Fruit fly (Drosophila melanogaster) whole organism, embryonic: ENCODE results near the gene CG18586.
A peak's percentile ranks its signal among the peaks of the same experiment; 100 is the strongest.

Experiments
- Blimp-1 ChIP-seq: fragments of 200-800 bp; sonication (Bioruptor generic); optimal IDR thresholded peaks from 3 replicates; lab custom pipeline; 2018; ENCODE audit warnings: missing biosample characterization, missing genetic modification characterization, mild to moderate bottlenecking, moderate library complexity, missing genetic modification reagents
- CG11504 ChIP-seq: fragments of 200-800 bp; sonication (Bioruptor generic); optimal IDR thresholded peaks from 3 replicates; lab custom pipeline; 2019; ENCODE audit warnings: missing biosample characterization, mild to moderate bottlenecking, missing genetic modification characterization, moderate library complexity
- CG11696 ChIP-seq: fragments of 200-800 bp; sonication (Bioruptor generic); IDR thresholded peaks from 2 replicates; pipeline ENCODE4 v1.3.6; 2022; ENCODE audit warnings: missing biosample characterization, missing genetic modification characterization
- CG12299 ChIP-seq: fragments of 200-800 bp; sonication (Bioruptor generic); optimal IDR thresholded peaks from 2 replicates; lab custom pipeline; 2018; ENCODE audit warnings: missing biosample characterization, mild to moderate bottlenecking, missing genetic modification characterization
- CG15601 ChIP-seq: fragments of 200-800 bp; sonication (Bioruptor generic); optimal IDR thresholded peaks from 3 replicates; lab custom pipeline; 2019; ENCODE audit warnings: missing biosample characterization, mild to moderate bottlenecking, missing genetic modification characterization, moderate library complexity
- CG1832 ChIP-seq: fragments of 200-800 bp; sonication (Bioruptor generic); optimal IDR thresholded peaks from 2 replicates; lab custom pipeline; 2017; ENCODE audit warnings: missing biosample characterization, mild to moderate bottlenecking, missing genetic modification characterization, inconsistent platforms
- CG2202 ChIP-seq: fragments of 200-800 bp; sonication (Bioruptor generic); optimal IDR thresholded peaks from 2 replicates; lab custom pipeline; 2018; ENCODE audit warnings: missing biosample characterization, mild to moderate bottlenecking, missing genetic modification characterization
- CG34224 ChIP-seq: fragments of 200-800 bp; sonication (Bioruptor generic); IDR thresholded peaks from 3 replicates; pipeline ENCODE4 v1.3.6; 2022; ENCODE audit warnings: missing biosample characterization, missing genetic modification characterization; ENCODE audit not compliant: partially characterized antibody
- CG42726 ChIP-seq: fragments of 200-800 bp; sonication (Bioruptor generic); IDR thresholded peaks from 2 replicates; pipeline ENCODE4 v1.3.6; 2022; ENCODE audit warnings: missing biosample characterization, missing genetic modification characterization; ENCODE audit not compliant: partially characterized antibody
- CG4360 ChIP-seq: fragments of 200-800 bp; sonication (Bioruptor generic); IDR thresholded peaks from 2 replicates; pipeline ENCODE4 v1.3.6; 2022; ENCODE audit warnings: missing biosample characterization, missing genetic modification characterization
- CG8765 ChIP-seq: fragments of 200-800 bp; sonication (Bioruptor generic); IDR thresholded peaks from 2 replicates; pipeline ENCODE4 v1.3.6; 2022; ENCODE audit warnings: missing biosample characterization, missing genetic modification characterization
- Ets65A ChIP-seq: fragments of 200-800 bp; sonication (Bioruptor generic); peaks from one replicate; lab custom pipeline; 2016; ENCODE audit warnings: missing biosample characterization, missing genetic modification characterization
- Hey ChIP-seq: fragments of 200-800 bp; sonication (Bioruptor generic); optimal IDR thresholded peaks from 3 replicates; lab custom pipeline; 2018; ENCODE audit warnings: missing biosample characterization, mild to moderate bottlenecking, missing genetic modification characterization
- HmgD ChIP-seq: fragments of 200-800 bp; sonication (Bioruptor generic); optimal IDR thresholded peaks from 3 replicates; lab custom pipeline; 2016; ENCODE audit warnings: missing biosample characterization, missing genetic modification characterization
- Hsf ChIP-seq: fragments of 200-800 bp; sonication (Bioruptor generic); optimal IDR thresholded peaks from 3 replicates; lab custom pipeline; 2016; ENCODE audit warnings: missing biosample characterization, missing genetic modification characterization
- Lhr ChIP-seq: fragments of 200-800 bp; sonication (Bioruptor generic); optimal IDR thresholded peaks from 3 replicates; lab custom pipeline; 2017; ENCODE audit warnings: mild to moderate bottlenecking, missing biosample characterization, missing genetic modification reagents, missing genetic modification characterization
- Med ChIP-seq: fragments of 200-800 bp; sonication (Bioruptor generic); peaks from one replicate; lab custom pipeline; 2016; ENCODE audit warnings: missing biosample characterization, missing genetic modification characterization, mild to moderate bottlenecking, inconsistent platforms, moderate library complexity
- NC2α ChIP-seq: fragments of 200-800 bp; sonication (Bioruptor generic); optimal IDR thresholded peaks from 2 replicates; lab custom pipeline; 2016; ENCODE audit warnings: missing biosample characterization, missing genetic modification characterization
- NC2β ChIP-seq: fragments of 200-800 bp; sonication (Bioruptor generic); optimal IDR thresholded peaks from 2 replicates; lab custom pipeline; 2016; ENCODE audit warnings: missing biosample characterization, missing genetic modification characterization
- Usf ChIP-seq: fragments of 200-800 bp; sonication (Bioruptor generic); optimal IDR thresholded peaks from 2 replicates; lab custom pipeline; 2017; ENCODE audit warnings: missing genotype, missing biosample characterization, missing genetic modification characterization
- YL-1 ChIP-seq: fragments of 200-800 bp; sonication (Bioruptor generic); optimal IDR thresholded peaks from 3 replicates; lab custom pipeline; 2017; ENCODE audit warnings: missing biosample characterization, mild to moderate bottlenecking, missing genetic modification characterization
- bbx ChIP-seq: fragments of 200-800 bp; sonication (Bioruptor generic); IDR thresholded peaks from 2 replicates; pipeline ENCODE4 v1.3.6; 2022; ENCODE audit warnings: missing biosample characterization, missing genetic modification characterization; ENCODE audit not compliant: partially characterized antibody
- bsh ChIP-seq, 2 experiments: fragments of 200-800 bp; sonication (Bioruptor generic); optimal IDR thresholded peaks; 2 replicates each; lab custom pipeline; 2017 to 2018; ENCODE audit warnings: mild to moderate bottlenecking in 2 of 2, missing biosample characterization in 2 of 2, missing genetic modification characterization in 2 of 2, moderate library complexity in 1 of 2
- cg ChIP-seq: fragments of 200-800 bp; sonication (Bioruptor generic); optimal IDR thresholded peaks from 3 replicates; lab custom pipeline; 2019; ENCODE audit warnings: missing biosample characterization, mild to moderate bottlenecking, missing genetic modification characterization, moderate library complexity
- chinmo ChIP-seq: fragments of 200-800 bp; sonication (Bioruptor generic); IDR thresholded peaks from 4 replicates; pipeline ENCODE4 v1.3.6; 2022; ENCODE audit warnings: missing biosample characterization, missing genetic modification characterization; ENCODE audit not compliant: partially characterized antibody
- en ChIP-seq: fragments of 200-800 bp; sonication (Bioruptor generic); optimal IDR thresholded peaks from 2 replicates; lab custom pipeline; 2016; ENCODE audit warnings: missing biosample characterization, missing genetic modification characterization
- gsb ChIP-seq: fragments of 200-800 bp; sonication (Bioruptor generic); IDR thresholded peaks from 2 replicates; pipeline ENCODE4 v1.3.6; 2022; ENCODE audit warnings: missing biosample characterization, missing genetic modification characterization
- inv ChIP-seq: fragments of 200-800 bp; sonication (Bioruptor generic); IDR thresholded peaks from 2 replicates; pipeline ENCODE4 v1.3.6; 2022; ENCODE audit warnings: missing biosample characterization, missing genetic modification characterization; ENCODE audit not compliant: partially characterized antibody
- kni ChIP-seq: fragments of 200-800 bp; sonication (Bioruptor generic); optimal IDR thresholded peaks from 3 replicates; lab custom pipeline; 2017; ENCODE audit warnings: mild to moderate bottlenecking, missing biosample characterization, missing genetic modification reagents, missing genetic modification characterization
- lab ChIP-seq: fragments of 200-800 bp; sonication (Bioruptor generic); optimal IDR thresholded peaks from 3 replicates; lab custom pipeline; 2017; ENCODE audit warnings: missing biosample characterization, missing genetic modification characterization, mild to moderate bottlenecking, moderate library complexity, missing genetic modification reagents
- lmd ChIP-seq: fragments of 200-800 bp; sonication (Bioruptor generic); IDR thresholded peaks from 2 replicates; pipeline ENCODE4 v1.3.6; 2022; ENCODE audit warnings: missing biosample characterization, missing genetic modification characterization
- maf-S ChIP-seq: fragments of 200-800 bp; sonication (Bioruptor generic); optimal IDR thresholded peaks from 2 replicates; lab custom pipeline; 2016; ENCODE audit warnings: missing biosample characterization, missing genetic modification characterization
- nau ChIP-seq: fragments of 200-800 bp; sonication (Bioruptor generic); optimal IDR thresholded peaks from 3 replicates; lab custom pipeline; 2017; ENCODE audit warnings: missing biosample characterization, mild to moderate bottlenecking, missing genetic modification characterization, missing genetic modification reagents
- nerfin-1 ChIP-seq: fragments of 200-800 bp; sonication (Bioruptor generic); optimal IDR thresholded peaks from 3 replicates; lab custom pipeline; 2019; ENCODE audit warnings: missing biosample characterization, mild to moderate bottlenecking, missing genetic modification characterization, moderate library complexity
- odd ChIP-seq: fragments of 200-800 bp; sonication (Bioruptor generic); optimal IDR thresholded peaks from 2 replicates; lab custom pipeline; 2017; ENCODE audit warnings: missing biosample characterization, mild to moderate bottlenecking, missing genetic modification characterization
- pros ChIP-seq: fragments of 200-800 bp; sonication (Bioruptor generic); optimal IDR thresholded peaks from 3 replicates; lab custom pipeline; 2019; ENCODE audit warnings: missing biosample characterization, mild to moderate bottlenecking, missing genetic modification characterization, moderate library complexity
- pum ChIP-seq: fragments of 200-800 bp; sonication (Bioruptor generic); optimal IDR thresholded peaks from 2 replicates; lab custom pipeline; 2016; ENCODE audit warnings: missing biosample characterization, missing genetic modification characterization
- sens ChIP-seq: fragments of 200-800 bp; sonication (Bioruptor generic); peaks from one replicate; lab custom pipeline; 2016; ENCODE audit warnings: missing biosample characterization, missing genetic modification characterization
- sim ChIP-seq: fragments of 200-800 bp; sonication (Bioruptor generic); IDR thresholded peaks from 2 replicates; pipeline ENCODE4 v1.3.6; 2022; ENCODE audit warnings: missing biosample characterization, missing genetic modification characterization
- slbo ChIP-seq: fragments of 200-800 bp; sonication (Bioruptor generic); IDR thresholded peaks from 2 replicates; pipeline ENCODE4 v1.3.6; 2022; ENCODE audit warnings: missing biosample characterization, missing genetic modification characterization
- sqz ChIP-seq: fragments of 200-800 bp; sonication (Bioruptor generic); optimal IDR thresholded peaks from 3 replicates; lab custom pipeline; 2018; ENCODE audit warnings: missing biosample characterization, mild to moderate bottlenecking, missing genetic modification characterization
- sr ChIP-seq: fragments of 200-800 bp; sonication (Bioruptor generic); IDR thresholded peaks from 3 replicates; pipeline ENCODE4 v1.3.6; 2022; ENCODE audit warnings: missing biosample characterization, missing genetic modification characterization
- wdn ChIP-seq: fragments of 200-800 bp; sonication (Bioruptor generic); IDR thresholded peaks from 2 replicates; pipeline ENCODE4 v1.3.6; 2022; ENCODE audit warnings: missing biosample characterization, missing genetic modification characterization
- z ChIP-seq: fragments of 200-800 bp; sonication (Bioruptor generic); IDR thresholded peaks from 3 replicates; pipeline ENCODE4 v1.3.6; 2022; ENCODE audit warnings: missing biosample characterization, missing genetic modification characterization

Gene CG18586

DNA sequence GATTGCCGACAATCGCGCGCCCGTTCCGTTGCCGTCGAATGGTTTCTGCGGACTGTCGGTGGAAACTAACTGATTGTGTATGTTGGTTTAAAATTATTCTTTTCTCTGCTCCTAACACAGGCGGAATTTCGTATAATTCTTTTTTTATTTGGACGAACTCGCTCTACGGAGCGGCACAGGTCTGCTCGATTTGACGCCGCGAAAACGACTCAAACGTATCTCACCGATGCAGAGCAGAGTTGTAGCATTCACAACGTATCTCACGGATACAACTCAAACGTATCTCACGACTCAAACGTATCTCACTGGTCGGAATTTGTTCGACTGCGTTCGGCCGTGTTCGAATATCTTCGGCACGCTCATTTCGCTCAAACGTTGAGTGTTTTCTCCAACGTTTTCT lies 27.6 kb upstream of the CG18586 start, which contains the start of gene vn (continued):
- peak; percentile 76 for TF ChIP-seq bbx (GFP tag; lab: Robert Waterston, UW)
- no peak for TF ChIP-seq wdn (GFP tag; lab: Robert Waterston, UW)
- 0 out of 2 replicates have a peak, but pooled peaks have one; percentile 25 for TF ChIP-seq CG4360 (GFP tag; lab: Robert Waterston, UW)
- peak; percentile 88; the same call in 3 of the 4 replicates for TF ChIP-seq chinmo
- TF ChIP-seq inv (GFP tag; lab: Robert Waterston, UW): no peak
- peak; percentile 6 for TF ChIP-seq HmgD (GFP tag; lab: Kevin White, UChicago)
- TF ChIP-seq Lhr (GFP tag; lab: Kevin White, UChicago): no peak
- peak; percentile 15 for TF ChIP-seq cg (GFP tag; lab: Kevin White, UChicago)
- TF ChIP-seq slbo: no peak
- 0 out of 2 replicates have a peak, but pooled peaks have one; percentile 14 for TF ChIP-seq sim
- TF ChIP-seq NC2α (GFP tag; lab: Kevin White, UChicago): no peak
- peak; percentile 100 for TF ChIP-seq z (GFP tag; lab: Robert Waterston, UW)
- no peak for TF ChIP-seq gsb (GFP tag; lab: Robert Waterston, UW)
- no peak for TF ChIP-seq CG2202 (tag; lab: Kevin White, UChicago)
- TF ChIP-seq en (GFP tag; lab: Kevin White, UChicago): no peak
- TF ChIP-seq nerfin-1 (tag; lab: Kevin White, UChicago): peak; percentile 18
- peak; percentile 65 for TF ChIP-seq CG11504 (tag; lab: Kevin White, UChicago)

- TF ChIP-seq Hey (tag; lab: Kevin White, UChicago) (no peak), bsh (GFP tag; optimal IDR thresholded peaks at IDR 0.05; lab: Kevin White, UChicago) (no peak), Med (GFP tag; lab: Kevin White, UChicago) (no peak), Blimp-1 (GFP tag; lab: Kevin White, UChicago) (peak; percentile 13), gsb (GFP tag; lab: Robert Waterston, UW) (no peak), pum (GFP tag; lab: Kevin White, UChicago) (no peak), Hsf (GFP tag; lab: Kevin White, UChicago) (no peak), sr (peak; percentile 28; the same call in 1 of the 3 replicates), lmd (0 out of 2 replicates have a peak, but pooled peaks have one; percentile 8), nau (GFP tag; lab: Kevin White, UChicago) (no peak), sens (GFP tag; lab: Kevin White, UChicago) (peak; percentile 65), Usf (no peak), z (GFP tag; lab: Robert Waterston, UW) (peak; percentile 55; the same call in 1 of the 3 replicates), CG34224 (no peak), YL-1 (GFP tag; lab: Kevin White, UChicago) (no peak), CG11696 (GFP tag; lab: Robert Waterston, UW) (no peak), NC2β (GFP tag; lab: Kevin White, UChicago) (no peak), CG12299 (tag; lab: Kevin White, UChicago) (no peak), CG8765 (no peak), sqz (GFP tag; lab: Kevin White, UChicago) (peak; percentile 4), kni (GFP tag; lab: Kevin White, UChicago) (peak; percentile 25), Ets65A (no peak), odd (GFP tag; lab: Kevin White, UChicago) (no peak), CG1832 (no peak), maf-S (GFP tag; lab: Kevin White, UChicago) (no peak), CG15601 (tag; lab: Kevin White, UChicago) (peak; percentile 25), lab (GFP tag; lab: Kevin White, UChicago) (no peak), CG42726 (GFP tag; lab: Robert Waterston, UW) (no peak), pros (GFP tag; lab: Kevin White, UChicago) (peak; percentile 16)
- TF ChIP-seq, all 482 proteins: peak for 9
Observed at dm6 chr3L:5848929-5849328, 24.2 kb upstream of the CG18586 start.
